Fruit fly (Drosophila melanogaster) whole organism, embryonic: ENCODE results near the gene CG5382.
A peak's percentile ranks its signal among the peaks of the same experiment; 100 is the strongest.

Experiments
- Atf-2 ChIP-seq: fragments of 200-800 bp; sonication (Bioruptor generic); optimal IDR thresholded peaks from 2 replicates; lab custom pipeline; 2016; ENCODE audit warnings: missing biosample characterization, missing genetic modification characterization
- Blimp-1 ChIP-seq: fragments of 200-800 bp; sonication (Bioruptor generic); optimal IDR thresholded peaks from 3 replicates; lab custom pipeline; 2018; ENCODE audit warnings: missing biosample characterization, missing genetic modification characterization, mild to moderate bottlenecking, moderate library complexity, missing genetic modification reagents
- BtbVII ChIP-seq: fragments of 200-800 bp; sonication (Bioruptor generic); optimal IDR thresholded peaks from 3 replicates; lab custom pipeline; 2017; ENCODE audit warnings: missing biosample characterization, mild to moderate bottlenecking, missing genetic modification characterization
- CG10366 ChIP-seq: fragments of 200-800 bp; sonication (Bioruptor generic); IDR thresholded peaks from 2 replicates; pipeline ENCODE4 v1.3.6; 2022; ENCODE audit warnings: missing biosample characterization, missing genetic modification characterization
- CG10462 ChIP-seq: fragments of 200-800 bp; sonication (Bioruptor generic); optimal IDR thresholded peaks from 2 replicates; lab custom pipeline; 2016; ENCODE audit warnings: missing biosample characterization, missing genetic modification characterization
- CG10543 ChIP-seq: fragments of 200-800 bp; sonication (Bioruptor generic); optimal IDR thresholded peaks from 3 replicates; lab custom pipeline; 2017; ENCODE audit warnings: missing biosample characterization, mild to moderate bottlenecking, missing genetic modification characterization, moderate library complexity
- CG10565 ChIP-seq: fragments of 200-800 bp; sonication (Bioruptor generic); optimal IDR thresholded peaks from 3 replicates; lab custom pipeline; 2016; ENCODE audit warnings: missing biosample characterization, mild to moderate bottlenecking, missing genetic modification characterization
- CG12391 ChIP-seq: fragments of 200-800 bp; sonication (Bioruptor generic); optimal IDR thresholded peaks from 3 replicates; lab custom pipeline; 2018; ENCODE audit warnings: missing biosample characterization, mild to moderate bottlenecking, missing genetic modification characterization, moderate library complexity
- CG14441 ChIP-seq: fragments of 200-800 bp; sonication (Bioruptor generic); IDR thresholded peaks from 2 replicates; pipeline ENCODE4 v1.3.6; 2022; ENCODE audit warnings: missing biosample characterization, missing genetic modification characterization
- CG15479 ChIP-seq: fragments of 200-800 bp; sonication (Bioruptor generic); optimal IDR thresholded peaks from 3 replicates; lab custom pipeline; 2019; ENCODE audit warnings: missing biosample characterization, mild to moderate bottlenecking, missing genetic modification characterization, moderate library complexity
- CG15514 ChIP-seq: fragments of 200-800 bp; sonication (Bioruptor generic); optimal IDR thresholded peaks from 3 replicates; lab custom pipeline; 2017; ENCODE audit warnings: missing biosample characterization, missing genetic modification characterization, mild to moderate bottlenecking, moderate library complexity, missing genetic modification reagents
- CG1647 ChIP-seq: fragments of 200-800 bp; sonication (Bioruptor generic); optimal IDR thresholded peaks from 3 replicates; lab custom pipeline; 2016; ENCODE audit warnings: missing biosample characterization, missing genetic modification characterization
- CG17359 ChIP-seq: fragments of 200-800 bp; sonication (Bioruptor generic); optimal IDR thresholded peaks from 3 replicates; lab custom pipeline; 2018; ENCODE audit warnings: missing biosample characterization, mild to moderate bottlenecking, missing genetic modification characterization, moderate library complexity
- CG1792 ChIP-seq: fragments of 200-800 bp; sonication (Bioruptor generic); optimal IDR thresholded peaks from 2 replicates; lab custom pipeline; 2016; ENCODE audit warnings: missing biosample characterization, missing genetic modification characterization
- CG2202 ChIP-seq: fragments of 200-800 bp; sonication (Bioruptor generic); optimal IDR thresholded peaks from 2 replicates; lab custom pipeline; 2018; ENCODE audit warnings: missing biosample characterization, mild to moderate bottlenecking, missing genetic modification characterization
- CG32767 ChIP-seq: fragments of 200-800 bp; sonication (Bioruptor generic); IDR thresholded peaks from 2 replicates; pipeline ENCODE4 v1.3.6; 2022; ENCODE audit warnings: missing biosample characterization, missing genetic modification characterization
- CG33213 ChIP-seq: fragments of 200-800 bp; sonication (Bioruptor generic); optimal IDR thresholded peaks from 3 replicates; lab custom pipeline; 2016; ENCODE audit warnings: missing biosample characterization, missing genetic modification characterization
- CG33557 ChIP-seq: fragments of 200-800 bp; sonication (Bioruptor generic); optimal IDR thresholded peaks from 2 replicates; lab custom pipeline; 2019; ENCODE audit warnings: missing biosample characterization, mild to moderate bottlenecking, missing genetic modification characterization, moderate library complexity
- CG5245 ChIP-seq: fragments of 200-800 bp; sonication (Bioruptor generic); optimal IDR thresholded peaks from 3 replicates; lab custom pipeline; 2016; ENCODE audit warnings: missing biosample characterization, missing genetic modification characterization
- CG7839 ChIP-seq: fragments of 200-800 bp; sonication (Bioruptor generic); optimal IDR thresholded peaks from 3 replicates; lab custom pipeline; 2018; ENCODE audit warnings: missing biosample characterization, mild to moderate bottlenecking, missing genetic modification characterization, moderate library complexity
- CTCF ChIP-seq: fragments of 200-800 bp; sonication (Bioruptor generic); optimal IDR thresholded peaks from 2 replicates; lab custom pipeline; 2017; ENCODE audit warnings: missing biosample characterization, mild to moderate bottlenecking, missing genetic modification characterization, moderate library complexity
- CkIIα-i1 ChIP-seq: fragments of 200-800 bp; sonication (Bioruptor generic); IDR thresholded peaks from 2 replicates; pipeline ENCODE4 v1.3.6; 2022; ENCODE audit warnings: missing biosample characterization, missing genetic modification characterization
- Doc3 ChIP-seq: fragments of 200-800 bp; sonication (Bioruptor generic); IDR thresholded peaks from 3 replicates; pipeline ENCODE4 v1.3.6; 2022; ENCODE audit warnings: missing biosample characterization, missing genetic modification characterization; ENCODE audit not compliant: partially characterized antibody
- E2f1 ChIP-seq: fragments of 200-800 bp; sonication (Bioruptor generic); IDR thresholded peaks from 2 replicates; pipeline ENCODE4 v1.3.6; 2022; ENCODE audit warnings: missing biosample characterization, missing genetic modification characterization
- Hr51 ChIP-seq, 2 experiments: fragments of 200-800 bp; sonication (Bioruptor generic); optimal IDR thresholded peaks; 2 replicates in 1 of 2; 3 replicates in 1 of 2; lab custom pipeline; 2016 to 2018; ENCODE audit warnings: missing biosample characterization in 2 of 2, missing genetic modification characterization in 2 of 2, mild to moderate bottlenecking in 1 of 2, moderate library complexity in 1 of 2
- MESR4 ChIP-seq: fragments of 200-800 bp; sonication (Bioruptor generic); optimal IDR thresholded peaks from 2 replicates; lab custom pipeline; 2018; ENCODE audit warnings: missing biosample characterization, mild to moderate bottlenecking, missing genetic modification characterization, moderate library complexity
- Pdp1 ChIP-seq, 2 experiments: fragments of 200-800 bp; sonication (Bioruptor generic); optimal IDR thresholded peaks; 3 replicates each; lab custom pipeline; 2016; ENCODE audit warnings: missing biosample characterization in 2 of 2, missing genetic modification characterization in 2 of 2, mild to moderate bottlenecking in 1 of 2, moderate library complexity in 1 of 2
- Sin3A ChIP-seq: fragments of >200 bp; optimal IDR thresholded peaks from 2 replicates; lab custom pipeline; 2018
- Sox102F ChIP-seq: fragments of 200-800 bp; sonication (Bioruptor generic); optimal IDR thresholded peaks from 2 replicates; lab custom pipeline; 2018; ENCODE audit warnings: missing biosample characterization, mild to moderate bottlenecking, missing genetic modification characterization, moderate library complexity
- Xbp1 ChIP-seq: fragments of 200-800 bp; sonication (Bioruptor generic); optimal IDR thresholded peaks from 3 replicates; lab custom pipeline; 2016; ENCODE audit warnings: missing biosample characterization, mild to moderate bottlenecking, missing genetic modification characterization
- Xrp1 ChIP-seq: fragments of 200-800 bp; sonication (Bioruptor generic); IDR thresholded peaks from 2 replicates; pipeline ENCODE4 v1.3.6; 2022; ENCODE audit warnings: missing biosample characterization, missing genetic modification characterization
- cg ChIP-seq: fragments of 200-800 bp; sonication (Bioruptor generic); optimal IDR thresholded peaks from 3 replicates; lab custom pipeline; 2019; ENCODE audit warnings: missing biosample characterization, mild to moderate bottlenecking, missing genetic modification characterization, moderate library complexity
- disco-r ChIP-seq: fragments of 200-800 bp; sonication (Bioruptor generic); optimal IDR thresholded peaks from 2 replicates; lab custom pipeline; 2016; ENCODE audit warnings: missing biosample characterization, missing genetic modification characterization
- dm ChIP-seq: fragments of 200-800 bp; sonication (Bioruptor generic); optimal IDR thresholded peaks from 3 replicates; lab custom pipeline; 2016; ENCODE audit warnings: missing biosample characterization, missing genetic modification characterization
- fd3F ChIP-seq: fragments of 200-800 bp; sonication (Bioruptor generic); optimal IDR thresholded peaks from 2 replicates; lab custom pipeline; 2018; ENCODE audit warnings: missing biosample characterization, mild to moderate bottlenecking, missing genetic modification characterization, moderate library complexity
- grau ChIP-seq: fragments of 200-800 bp; optimal IDR thresholded peaks from 3 replicates; lab custom pipeline; 2019; ENCODE audit warnings: missing biosample characterization, mild to moderate bottlenecking, missing genetic modification characterization, moderate library complexity
- gro ChIP-seq: fragments of 200-800 bp; sonication (Bioruptor generic); optimal IDR thresholded peaks from 2 replicates; lab custom pipeline; 2016; ENCODE audit warnings: missing biosample characterization, missing genetic modification characterization
- gsb ChIP-seq: fragments of 200-800 bp; sonication (Bioruptor generic); IDR thresholded peaks from 2 replicates; pipeline ENCODE4 v1.3.6; 2022; ENCODE audit warnings: missing biosample characterization, missing genetic modification characterization
- jigr1 ChIP-seq: fragments of 200-800 bp; sonication (Bioruptor generic); IDR thresholded peaks from 3 replicates; pipeline ENCODE4 v1.3.6; 2022; ENCODE audit warnings: missing biosample characterization, missing genetic modification characterization
- mam ChIP-seq: fragments of 200-800 bp; sonication (Bioruptor generic); optimal IDR thresholded peaks from 3 replicates; lab custom pipeline; 2016; ENCODE audit warnings: missing biosample characterization, missing genetic modification characterization
- nmo ChIP-seq: fragments of 200-800 bp; sonication (Bioruptor generic); optimal IDR thresholded peaks from 2 replicates; lab custom pipeline; 2018; ENCODE audit warnings: missing biosample characterization, mild to moderate bottlenecking, missing genetic modification characterization, moderate library complexity
- pho ChIP-seq: fragments of 200-800 bp; sonication (Bioruptor generic); optimal IDR thresholded peaks from 2 replicates; lab custom pipeline; 2016; ENCODE audit warnings: missing biosample characterization, missing genetic modification characterization
- pzg ChIP-seq: fragments of 200-800 bp; sonication (Bioruptor generic); optimal IDR thresholded peaks from 3 replicates; lab custom pipeline; 2018; ENCODE audit warnings: missing biosample characterization, mild to moderate bottlenecking, missing genetic modification characterization, moderate library complexity
- slou ChIP-seq: fragments of 200-800 bp; sonication (Bioruptor generic); optimal IDR thresholded peaks from 3 replicates; lab custom pipeline; 2016; ENCODE audit warnings: missing biosample characterization, missing genetic modification characterization
- sna ChIP-seq: fragments of 200-800 bp; sonication (Bioruptor generic); IDR thresholded peaks from 2 replicates; pipeline ENCODE4 v1.3.6; 2022; ENCODE audit warnings: missing biosample characterization, missing genetic modification characterization; ENCODE audit not compliant: partially characterized antibody
- so ChIP-seq: fragments of 200-800 bp; sonication (Bioruptor generic); IDR thresholded peaks from 3 replicates; pipeline ENCODE4 v1.3.6; 2022; ENCODE audit warnings: missing biosample characterization, missing genetic modification characterization
- sr ChIP-seq: fragments of 200-800 bp; sonication (Bioruptor generic); IDR thresholded peaks from 3 replicates; pipeline ENCODE4 v1.3.6; 2022; ENCODE audit warnings: missing biosample characterization, missing genetic modification characterization
- stc ChIP-seq: fragments of 200-800 bp; sonication (Bioruptor generic); IDR thresholded peaks from 2 replicates; pipeline ENCODE4 v1.3.6; 2022; ENCODE audit warnings: missing biosample characterization, missing genetic modification characterization
- tx ChIP-seq: fragments of 200-800 bp; sonication (Bioruptor generic); optimal IDR thresholded peaks from 2 replicates; lab custom pipeline; 2016; ENCODE audit warnings: missing biosample characterization, missing genetic modification characterization
- unpg ChIP-seq: fragments of 200-800 bp; sonication (Bioruptor generic); optimal IDR thresholded peaks from 3 replicates; lab custom pipeline; 2018; ENCODE audit warnings: missing biosample characterization, mild to moderate bottlenecking, missing genetic modification characterization, moderate library complexity
- wdn ChIP-seq: fragments of 200-800 bp; sonication (Bioruptor generic); IDR thresholded peaks from 2 replicates; pipeline ENCODE4 v1.3.6; 2022; ENCODE audit warnings: missing biosample characterization, missing genetic modification characterization

Gene CG5382

DNA sequence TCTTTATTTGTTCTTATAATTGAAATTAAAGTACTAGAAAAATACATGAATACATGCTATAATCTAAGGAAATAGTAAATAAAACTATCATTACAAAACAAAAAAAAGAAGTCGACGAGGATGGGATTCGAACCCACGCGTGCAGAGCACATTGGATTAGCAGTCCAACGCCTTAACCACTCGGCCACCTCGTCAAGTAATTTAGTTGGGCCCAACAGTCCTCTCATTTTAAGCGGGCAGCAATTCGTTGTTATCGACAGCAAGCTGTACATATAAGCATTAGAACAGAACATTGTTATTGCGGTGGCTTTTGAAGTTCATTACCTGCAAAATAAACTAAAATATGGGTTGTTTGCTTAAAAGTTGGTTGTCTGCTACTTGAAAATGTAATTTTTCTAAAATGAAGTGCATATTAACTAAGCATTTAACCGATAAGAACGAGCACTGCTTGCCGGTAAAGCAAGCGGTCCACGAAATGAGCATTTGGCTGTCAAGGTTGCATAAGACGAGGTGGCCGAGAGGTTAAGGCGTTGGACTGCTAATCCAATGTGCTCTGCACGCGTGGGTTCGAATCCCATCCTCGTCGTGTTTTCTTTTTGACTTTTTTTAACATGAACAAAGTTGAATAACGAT lies 31.4 kb upstream of the CG5382 start (continued):
- TF ChIP-seq Atf-2 (GFP tag; lab: Kevin White, UChicago) (no peak), so (GFP tag; lab: Robert Waterston, UW) (no peak), mam (GFP tag; lab: Kevin White, UChicago) (no peak), CkIIα-i1 (GFP tag; lab: Robert Waterston, UW) (no peak), Hr51 (GFP tag; optimal IDR thresholded peaks at IDR 0.05; lab: Kevin White, UChicago) (no peak), Xbp1 (no peak), CG10366 (GFP tag; lab: Robert Waterston, UW) (no peak), Blimp-1 (no peak), CG1647 (GFP tag; lab: Kevin White, UChicago) (no peak), Sin3A (no peak), sna (GFP tag; lab: Robert Waterston, UW) (peak; percentile 62; the same call in 1 of the 2 replicates), Sox102F (GFP tag; lab: Kevin White, UChicago) (no peak), CG1792 (GFP tag; lab: Kevin White, UChicago) (no peak), wdn (GFP tag; lab: Robert Waterston, UW) (no peak), CG2202 (no peak), Pdp1 (GFP tag; optimal IDR thresholded peaks at IDR 0.05; lab: Kevin White, UChicago) (peak in 1 of 2 experiments; percentile 99), CG7839 (tag; lab: Kevin White, UChicago) (no peak), CTCF (peak; percentile 55), Xrp1 (GFP tag; lab: Robert Waterston, UW) (no peak), sr (no peak), stc (GFP tag; lab: Robert Waterston, UW) (no peak), CG10565 (GFP tag; lab: Kevin White, UChicago) (no peak), tx (no peak), grau (no peak), unpg (no peak), nmo (GFP tag; lab: Kevin White, UChicago) (peak; percentile 22), fd3F (no peak), CG33557 (GFP tag; lab: Kevin White, UChicago) (peak; percentile 1), CG33213 (GFP tag; lab: Kevin White, UChicago) (no peak), gsb (GFP tag; lab: Robert Waterston, UW) (no peak), slou (GFP tag; lab: Kevin White, UChicago) (no peak), jigr1 (GFP tag; lab: Robert Waterston, UW) (no peak), gro (GFP tag; lab: Kevin White, UChicago) (no peak), dm (GFP tag; lab: Kevin White, UChicago) (no peak), CG10543 (no peak), BtbVII (no peak), CG15514 (GFP tag; lab: Kevin White, UChicago) (no peak), cg (GFP tag; lab: Kevin White, UChicago) (no peak), CG12391 (tag; lab: Kevin White, UChicago) (peak; percentile 22), CG14441 (GFP tag; lab: Robert Waterston, UW) (no peak), CG15479 (GFP tag; lab: Kevin White, UChicago) (no peak), E2f1 (GFP tag; lab: Robert Waterston, UW) (no peak), MESR4 (GFP tag; lab: Kevin White, UChicago) (no peak), CG5245 (GFP tag; lab: Kevin White, UChicago) (no peak), CG32767 (no peak), disco-r (GFP tag; lab: Kevin White, UChicago) (no peak), Doc3 (0 out of 3 replicates have a peak, but pooled peaks have one; percentile 19), CG17359 (no peak), CG10462 (GFP tag; lab: Kevin White, UChicago) (no peak), pho (GFP tag; lab: Kevin White, UChicago) (no peak), pzg (GFP tag; lab: Kevin White, UChicago) (no peak)
